Fruit fly (Drosophila melanogaster) whole organism, embryonic: ENCODE results near the gene CG33791.

Experiments used
- Bgb ChIP-seq: fragments of 200-800 bp; sonication (Bioruptor generic); IDR thresholded peaks from 2 replicates; pipeline ENCODE4 v1.3.6; 2022; ENCODE audit warnings: missing biosample characterization, missing genetic modification characterization; ENCODE audit not compliant: partially characterized antibody
- CG13123 ChIP-seq: fragments of 200-800 bp; sonication (Bioruptor generic); optimal IDR thresholded peaks from 2 replicates; lab custom pipeline; 2016; ENCODE audit warnings: missing biosample characterization, missing genetic modification characterization
- CG14860 ChIP-seq: fragments of 200-800 bp; sonication (Bioruptor generic); IDR thresholded peaks from 3 replicates; pipeline ENCODE4 v1.3.6; 2022; ENCODE audit warnings: missing biosample characterization, missing genetic modification characterization; ENCODE audit not compliant: partially characterized antibody
- CG18599 ChIP-seq: fragments of 200-800 bp; sonication (Bioruptor generic); optimal IDR thresholded peaks from 3 replicates; lab custom pipeline; 2017; ENCODE audit warnings: missing biosample characterization, missing genetic modification characterization, mild to moderate bottlenecking, moderate library complexity, missing genetic modification reagents
- CG2116 ChIP-seq: fragments of 200-800 bp; sonication (Bioruptor generic); optimal IDR thresholded peaks from 3 replicates; lab custom pipeline; 2018; ENCODE audit warnings: missing biosample characterization, mild to moderate bottlenecking, missing genetic modification characterization
- CG2129 ChIP-seq: fragments of 200-800 bp; sonication (Bioruptor generic); IDR thresholded peaks from 2 replicates; pipeline ENCODE4 v1.3.6; 2022; ENCODE audit warnings: missing biosample characterization, missing genetic modification characterization; ENCODE audit not compliant: partially characterized antibody
- CG3407 ChIP-seq: fragments of 200-800 bp; sonication (Bioruptor generic); optimal IDR thresholded peaks from 2 replicates; lab custom pipeline; 2018; ENCODE audit warnings: missing biosample characterization, mild to moderate bottlenecking, missing genetic modification characterization
- CG4424 ChIP-seq: fragments of 200-800 bp; sonication (Bioruptor generic); optimal IDR thresholded peaks from 3 replicates; lab custom pipeline; 2016; ENCODE audit warnings: missing biosample characterization, missing genetic modification characterization
- CG6654 ChIP-seq: fragments of 200-800 bp; sonication (Bioruptor generic); optimal IDR thresholded peaks from 2 replicates; lab custom pipeline; 2017; ENCODE audit warnings: missing biosample characterization, mild to moderate bottlenecking, missing genetic modification characterization
- CG6813 ChIP-seq: fragments of 200-800 bp; sonication (Bioruptor generic); optimal IDR thresholded peaks from 2 replicates; lab custom pipeline; 2017; ENCODE audit warnings: missing biosample characterization, missing genetic modification characterization, mild to moderate bottlenecking, moderate library complexity, missing genetic modification reagents
- CG9932 ChIP-seq: fragments of 200-800 bp; sonication (Bioruptor generic); IDR thresholded peaks from 2 replicates; pipeline ENCODE4 v1.3.6; 2022; ENCODE audit warnings: missing biosample characterization, missing genetic modification characterization
- CrebB ChIP-seq: fragments of 200-800 bp; sonication (Bioruptor generic); optimal IDR thresholded peaks from 3 replicates; lab custom pipeline; 2018; ENCODE audit warnings: missing biosample characterization, mild to moderate bottlenecking, missing genetic modification characterization
- Fer1 ChIP-seq: fragments of 200-800 bp; sonication (Bioruptor generic); optimal IDR thresholded peaks from 2 replicates; lab custom pipeline; 2017; ENCODE audit warnings: missing biosample characterization, mild to moderate bottlenecking, missing genetic modification characterization
- HHEX ChIP-seq: fragments of 200-800 bp; sonication (Bioruptor generic); optimal IDR thresholded peaks from 3 replicates; lab custom pipeline; 2017; ENCODE audit warnings: missing biosample characterization, mild to moderate bottlenecking, missing genetic modification characterization, missing genetic modification reagents
- Lhr ChIP-seq: fragments of 200-800 bp; sonication (Bioruptor generic); optimal IDR thresholded peaks from 3 replicates; lab custom pipeline; 2017; ENCODE audit warnings: mild to moderate bottlenecking, missing biosample characterization, missing genetic modification reagents, missing genetic modification characterization
- MTF-1 ChIP-seq: fragments of 200-800 bp; sonication (Bioruptor generic); optimal IDR thresholded peaks from 2 replicates; lab custom pipeline; 2018; ENCODE audit warnings: missing biosample characterization, mild to moderate bottlenecking, missing genetic modification characterization, borderline replicate concordance
- Mad ChIP-seq: fragments of 200-800 bp; sonication (Bioruptor generic); optimal IDR thresholded peaks from 2 replicates; lab custom pipeline; 2016; ENCODE audit warnings: missing biosample characterization, missing genetic modification characterization
- Med ChIP-seq: fragments of 200-800 bp; sonication (Bioruptor generic); peaks from one replicate; lab custom pipeline; 2016; ENCODE audit warnings: missing biosample characterization, missing genetic modification characterization, mild to moderate bottlenecking, inconsistent platforms, moderate library complexity
- NC2α ChIP-seq: fragments of 200-800 bp; sonication (Bioruptor generic); optimal IDR thresholded peaks from 2 replicates; lab custom pipeline; 2016; ENCODE audit warnings: missing biosample characterization, missing genetic modification characterization
- NfI ChIP-seq: fragments of 200-800 bp; sonication (Bioruptor generic); optimal IDR thresholded peaks from 3 replicates; lab custom pipeline; 2018; ENCODE audit warnings: missing biosample characterization, mild to moderate bottlenecking, missing genetic modification characterization, moderate library complexity
- Rfx ChIP-seq: fragments of 200-800 bp; sonication (Bioruptor generic); IDR thresholded peaks from 2 replicates; pipeline ENCODE4 v1.3.6; 2022; ENCODE audit warnings: missing biosample characterization, missing genetic modification characterization
- Sox100B ChIP-seq: fragments of 200-800 bp; sonication (Bioruptor generic); optimal IDR thresholded peaks from 3 replicates; lab custom pipeline; 2018; ENCODE audit warnings: missing biosample characterization, mild to moderate bottlenecking, missing genetic modification characterization
- YL-1 ChIP-seq: fragments of 200-800 bp; sonication (Bioruptor generic); optimal IDR thresholded peaks from 3 replicates; lab custom pipeline; 2017; ENCODE audit warnings: missing biosample characterization, mild to moderate bottlenecking, missing genetic modification characterization
- abd-A ChIP-seq: fragments of 200-800 bp; sonication (Bioruptor generic); optimal IDR thresholded peaks from 3 replicates; lab custom pipeline; 2019; ENCODE audit warnings: missing biosample characterization, mild to moderate bottlenecking, missing genetic modification characterization, moderate library complexity
- ash1 ChIP-seq: fragments of 200-800 bp; sonication (Bioruptor generic); optimal IDR thresholded peaks from 2 replicates; lab custom pipeline; 2018; ENCODE audit warnings: missing biosample characterization, mild to moderate bottlenecking, missing genetic modification characterization
- bigmax ChIP-seq: fragments of 200-800 bp; sonication (Bioruptor generic); optimal IDR thresholded peaks from 2 replicates; lab custom pipeline; 2018; ENCODE audit warnings: missing biosample characterization, mild to moderate bottlenecking, missing genetic modification characterization
- cg ChIP-seq: fragments of 200-800 bp; sonication (Bioruptor generic); optimal IDR thresholded peaks from 3 replicates; lab custom pipeline; 2019; ENCODE audit warnings: missing biosample characterization, mild to moderate bottlenecking, missing genetic modification characterization, moderate library complexity
- chn ChIP-seq: fragments of 200-800 bp; sonication (Bioruptor generic); optimal IDR thresholded peaks from 2 replicates; lab custom pipeline; 2016; ENCODE audit warnings: missing biosample characterization, missing genetic modification characterization
- croc ChIP-seq: fragments of 200-800 bp; sonication (Bioruptor generic); conservative IDR thresholded peaks from 3 replicates; pipeline ENCODE4 v1.3.6; 2022; ENCODE audit warnings: missing biosample characterization, missing genetic modification characterization
- da ChIP-seq: fragments of 200-800 bp; sonication (Bioruptor generic); optimal IDR thresholded peaks from 2 replicates; lab custom pipeline; 2016; ENCODE audit warnings: missing biosample characterization, missing genetic modification characterization
- dmrt11E ChIP-seq: fragments of 200-800 bp; sonication (Bioruptor generic); optimal IDR thresholded peaks from 3 replicates; lab custom pipeline; 2018; ENCODE audit warnings: missing biosample characterization, mild to moderate bottlenecking, missing genetic modification characterization, moderate library complexity
- gce ChIP-seq: fragments of 200-800 bp; sonication (Bioruptor generic); IDR thresholded peaks from 3 replicates; pipeline ENCODE4 v1.3.6; 2022; ENCODE audit warnings: missing biosample characterization, missing genetic modification characterization
- gfzf ChIP-seq: fragments of 200-800 bp; sonication (Bioruptor generic); optimal IDR thresholded peaks from 2 replicates; lab custom pipeline; 2016; ENCODE audit warnings: missing biosample characterization, mild to moderate bottlenecking, missing genetic modification characterization, moderate library complexity
- h ChIP-seq: fragments of >200 bp; optimal IDR thresholded peaks from 2 replicates; lab custom pipeline; 2017
- hbn ChIP-seq: fragments of 200-800 bp; sonication (Bioruptor generic); IDR thresholded peaks from 2 replicates; pipeline ENCODE4 v1.3.6; 2022; ENCODE audit warnings: missing biosample characterization, missing genetic modification characterization; ENCODE audit not compliant: partially characterized antibody
- hth ChIP-seq: fragments of >200 bp; optimal IDR thresholded peaks from 2 replicates; lab custom pipeline; 2017; ENCODE audit warnings: inconsistent platforms
- jumu ChIP-seq: fragments of 200-800 bp; sonication (Bioruptor generic); optimal IDR thresholded peaks from 3 replicates; lab custom pipeline; 2016; ENCODE audit warnings: missing biosample characterization, missing genetic modification characterization
- lbe ChIP-seq: fragments of 200-800 bp; sonication (Bioruptor generic); optimal IDR thresholded peaks from 2 replicates; lab custom pipeline; 2016; ENCODE audit warnings: missing biosample characterization, mild to moderate bottlenecking, missing genetic modification characterization
- lola ChIP-seq, 3 experiments: fragments of >200 bp in 2 of 3; fragments of 200-800 bp in 1 of 3; sonication (Bioruptor generic) in 1 of 3; optimal IDR thresholded peaks; 2 replicates each; lab custom pipeline; 2017 to 2019; ENCODE audit warnings: missing biosample characterization in 3 of 3, missing genetic modification characterization in 3 of 3, mild to moderate bottlenecking in 1 of 3, moderate library complexity in 1 of 3
- nmo ChIP-seq: fragments of 200-800 bp; sonication (Bioruptor generic); optimal IDR thresholded peaks from 2 replicates; lab custom pipeline; 2018; ENCODE audit warnings: missing biosample characterization, mild to moderate bottlenecking, missing genetic modification characterization, moderate library complexity
- nom ChIP-seq: fragments of 200-800 bp; sonication (Bioruptor generic); optimal IDR thresholded peaks from 2 replicates; lab custom pipeline; 2017; ENCODE audit warnings: missing biosample characterization, missing genetic modification characterization, mild to moderate bottlenecking, moderate library complexity, missing genetic modification reagents
- onecut ChIP-seq: fragments of 200-800 bp; sonication (Bioruptor generic); IDR thresholded peaks from 2 replicates; pipeline ENCODE4 v1.3.6; 2022; ENCODE audit warnings: missing biosample characterization, missing genetic modification characterization
- peb ChIP-seq: fragments of 200-800 bp; sonication (Bioruptor generic); IDR thresholded peaks from 2 replicates; pipeline ENCODE4 v1.3.6; 2022; ENCODE audit warnings: missing biosample characterization, missing genetic modification characterization
- tll ChIP-seq, 2 experiments: fragments of 200-800 bp in 1 of 2; fragments of >200 bp in 1 of 2; sonication (Bioruptor generic) in 1 of 2; optimal IDR thresholded peaks; 2 replicates each; lab custom pipeline; 2017 to 2019; ENCODE audit warnings: missing biosample characterization in 2 of 2, missing genetic modification characterization in 2 of 2, mild to moderate bottlenecking in 1 of 2, moderate library complexity in 1 of 2
- tna ChIP-seq: fragments of 200-800 bp; sonication (Bioruptor generic); IDR thresholded peaks from 2 replicates; pipeline ENCODE4 v1.3.6; 2022; ENCODE audit warnings: missing biosample characterization, missing genetic modification characterization; ENCODE audit not compliant: partially characterized antibody
- zen2 ChIP-seq: fragments of 200-800 bp; sonication (Bioruptor generic); IDR thresholded peaks from 3 replicates; pipeline ENCODE4 v1.3.6; 2022; ENCODE audit warnings: missing biosample characterization, missing genetic modification characterization; ENCODE audit not compliant: partially characterized antibody
- zf30C ChIP-seq: fragments of 200-800 bp; sonication (Bioruptor generic); optimal IDR thresholded peaks from 3 replicates; lab custom pipeline; 2018; ENCODE audit warnings: missing biosample characterization, mild to moderate bottlenecking, missing genetic modification characterization
- zfh2 ChIP-seq: fragments of 200-800 bp; sonication (Bioruptor generic); optimal IDR thresholded peaks from 2 replicates; lab custom pipeline; 2016; ENCODE audit warnings: missing biosample characterization, missing genetic modification characterization

The CG33791 gene

dm6 chr3L:1579169-1579853 lies 23.4 kb upstream of the CG33791 start (continued):
- TF ChIP-seq Med (GFP tag; lab: Kevin White, UChicago) (peak; percentile 86), h (lab: Kevin White, UChicago) (no peak), CG4424 (peak; percentile 49), nmo (peak; percentile 63), CG2129 (GFP tag; lab: Robert Waterston, UW) (no peak), gfzf (no peak), zfh2 (GFP tag; lab: Kevin White, UChicago) (no peak), CG18599 (GFP tag; lab: Kevin White, UChicago) (peak; percentile 72), jumu (GFP tag; lab: Kevin White, UChicago) (peak; percentile 18), CG6654 (peak; percentile 10), onecut (GFP tag; lab: Robert Waterston, UW) (peak; percentile 68), CrebB (peak; percentile 80), lbe (GFP tag; lab: Kevin White, UChicago) (no peak), CG2116 (peak; percentile 58), cg (GFP tag; lab: Kevin White, UChicago) (peak; percentile 73), da (GFP tag; lab: Kevin White, UChicago) (peak; percentile 68), Mad (no peak), CG9932 (GFP tag; lab: Robert Waterston, UW) (no peak), tna (GFP tag; lab: Robert Waterston, UW) (no peak), hth (lab: Kevin White, UChicago) (no peak), Bgb (no peak), Lhr (GFP tag; lab: Kevin White, UChicago) (peak; percentile 77), hbn (GFP tag; lab: Robert Waterston, UW) (no peak), NfI (GFP tag; lab: Kevin White, UChicago) (peak; percentile 47), CG14860 (no peak), Fer1 (GFP tag; lab: Kevin White, UChicago) (peak; percentile 78), chn (GFP tag; lab: Kevin White, UChicago) (peak; percentile 50), zf30C (no peak), croc (peak; percentile 45), HHEX (GFP tag; lab: Kevin White, UChicago) (peak; percentile 62), Sox100B (peak; percentile 81), zen2 (GFP tag; lab: Robert Waterston, UW) (no peak), bigmax (GFP tag; lab: Kevin White, UChicago) (peak; percentile 1), lola (GFP tag; optimal IDR thresholded peaks at IDR 0.05; lab: Kevin White, UChicago) (peak in 1 of 3 experiments; percentile 60), abd-A (tag; lab: Kevin White, UChicago) (peak; percentile 79), NC2α (GFP tag; lab: Kevin White, UChicago) (peak; percentile 66), Rfx (GFP tag; lab: Robert Waterston, UW) (peak; percentile 51; the same call in 1 of the 2 replicates), nom (GFP tag; lab: Kevin White, UChicago) (no peak), peb (no peak), tll (GFP tag; optimal IDR thresholded peaks at IDR 0.05; lab: Kevin White, UChicago) (peak in 1 of 2 experiments; percentile 87), CG6813 (GFP tag; lab: Kevin White, UChicago) (peak; percentile 93), CG3407 (GFP tag; lab: Kevin White, UChicago) (peak; percentile 86), dmrt11E (tag; lab: Kevin White, UChicago) (peak; percentile 82), gce (GFP tag; lab: Robert Waterston, UW) (no peak; the same call in 2 of the 3 replicates), ash1 (GFP tag; lab: Kevin White, UChicago) (peak; percentile 57), YL-1 (GFP tag; lab: Kevin White, UChicago) (peak; percentile 52), CG13123 (GFP tag; lab: Kevin White, UChicago) (peak; percentile 46), MTF-1 (peak; percentile 90)
